Fruit fly (Drosophila melanogaster): ENCODE data around the gene Rab18.

The Rab18 gene

dm6 chrX:5676855-5677254 is 5.2 kb upstream of the Rab18 start:
- TF ChIP-seq pan (optimal IDR thresholded peaks at IDR 0.05) (no peak), EcR (GFP tag; optimal IDR thresholded peaks at IDR 0.05) (no peak), psq (optimal IDR thresholded peaks at IDR 0.05) (no peak), CG8478 (optimal IDR thresholded peaks at IDR 0.05) (no peak), Dll (optimal IDR thresholded peaks at IDR 0.05) (no peak), usp (GFP tag; optimal IDR thresholded peaks at IDR 0.05) (no peak)

DNA sequence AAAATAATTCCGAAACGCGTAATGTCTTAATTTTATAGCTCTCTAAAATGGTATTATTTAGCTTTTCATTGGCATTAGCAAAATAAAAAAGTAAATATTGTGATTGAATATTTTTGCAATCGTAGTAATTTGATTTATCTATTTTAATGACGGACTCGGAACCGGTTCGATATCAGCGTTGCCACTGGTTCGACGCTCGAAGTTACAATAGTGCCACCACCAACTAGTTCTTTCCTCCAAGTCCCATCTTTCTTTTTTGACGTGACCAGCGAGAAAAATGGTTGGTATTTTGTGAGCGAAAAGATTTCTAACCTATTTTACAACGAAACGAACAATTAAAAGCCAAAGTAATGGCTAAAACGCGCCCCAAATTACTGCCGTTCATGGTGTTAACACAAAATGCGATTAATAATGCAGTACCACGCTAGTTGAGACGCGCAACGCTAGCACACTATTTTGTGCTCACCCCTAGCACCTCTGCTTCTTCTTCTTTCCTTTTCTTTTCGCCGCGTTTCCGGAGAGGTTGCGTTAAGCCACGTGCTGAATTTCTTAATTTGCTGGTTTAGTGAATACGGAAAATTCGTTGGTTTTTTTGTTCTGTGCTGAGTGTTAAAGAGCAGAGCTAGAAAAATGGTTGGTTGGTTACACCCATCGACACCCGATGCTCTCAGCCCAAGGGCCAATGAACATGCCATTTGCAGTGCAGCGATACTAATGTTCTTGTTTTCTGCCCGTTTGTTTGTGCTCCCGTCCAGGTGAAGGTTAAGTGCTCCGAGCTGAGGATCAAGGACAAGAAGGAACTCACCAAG is 835 bp upstream of the Rab18 start, which contains the start of gene RpL35:
Gene RpL35 (plus strand): TSS at position 159 of the 809 bp plus-strand sequence.
- no peak for TF ChIP-seq psq (optimal IDR thresholded peaks at IDR 0.05)
- TF ChIP-seq EcR (GFP tag; optimal IDR thresholded peaks at IDR 0.05), result no peak
- TF ChIP-seq pan (optimal IDR thresholded peaks at IDR 0.05), result no peak
- no peak for TF ChIP-seq CG8478 (optimal IDR thresholded peaks at IDR 0.05)
- TF ChIP-seq usp (GFP tag; optimal IDR thresholded peaks at IDR 0.05), result no peak
- TF ChIP-seq Dll (optimal IDR thresholded peaks at IDR 0.05), result no peak

dm6 chrX:5665902-5666301 is 5.7 kb downstream of the Rab18 start, which contains the start of the genes Sirt4 and CG4119:
TSS of gene Sirt4 (minus strand) at chrX:5665940.
TSS of gene CG4119 (plus strand) at chrX:5666052.
- TF ChIP-seq usp (GFP tag; optimal IDR thresholded peaks at IDR 0.05) (no peak), pan (optimal IDR thresholded peaks at IDR 0.05) (no peak), CG8478 (optimal IDR thresholded peaks at IDR 0.05) (no peak), Dll (optimal IDR thresholded peaks at IDR 0.05) (no peak), psq (optimal IDR thresholded peaks at IDR 0.05) (no peak), EcR (GFP tag; optimal IDR thresholded peaks at IDR 0.05) (no peak)

DNA sequence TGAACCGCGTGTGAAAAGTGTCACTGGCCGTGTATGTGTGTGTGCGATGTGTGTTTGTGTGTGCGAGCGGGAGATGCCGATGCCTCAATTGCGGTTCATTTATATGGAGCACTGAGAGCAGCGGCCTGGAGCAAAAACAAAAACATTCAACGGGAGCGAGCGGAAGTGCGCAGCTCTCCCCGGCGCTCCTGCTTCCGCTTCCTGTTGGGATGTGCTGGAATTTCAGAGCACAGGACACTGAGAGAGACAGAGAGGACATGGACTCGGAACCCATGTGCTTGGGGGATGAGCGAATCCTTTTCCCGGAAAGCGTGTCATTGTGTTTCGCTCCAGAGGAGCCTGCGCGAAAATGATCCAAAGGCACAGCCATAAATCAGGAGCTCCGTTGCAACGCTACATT is 7.4 kb downstream of the Rab18 start:
- TF ChIP-seq usp (GFP tag; optimal IDR thresholded peaks at IDR 0.05), result no peak
- TF ChIP-seq pan (optimal IDR thresholded peaks at IDR 0.05), result no peak
- no peak for TF ChIP-seq Dll (optimal IDR thresholded peaks at IDR 0.05)
- TF ChIP-seq CG8478 (optimal IDR thresholded peaks at IDR 0.05), result no peak
- no peak for TF ChIP-seq psq (optimal IDR thresholded peaks at IDR 0.05)
- no peak for TF ChIP-seq EcR (GFP tag; optimal IDR thresholded peaks at IDR 0.05)

- TF ChIP-seq psq (optimal IDR thresholded peaks at IDR 0.05) (no peak), usp (GFP tag; optimal IDR thresholded peaks at IDR 0.05) (no peak), EcR (GFP tag; optimal IDR thresholded peaks at IDR 0.05) (no peak), Dll (optimal IDR thresholded peaks at IDR 0.05) (no peak), CG8478 (optimal IDR thresholded peaks at IDR 0.05) (no peak), pan (optimal IDR thresholded peaks at IDR 0.05) (no peak)
Observed at dm6 chrX:5662761-5663160, 8.9 kb downstream of the Rab18 start, which contains the start of gene OtopLc. TSS of gene OtopLc (minus strand) at chrX:5662861.

- no peak for TF ChIP-seq psq (optimal IDR thresholded peaks at IDR 0.05)
- no peak for TF ChIP-seq EcR (GFP tag; optimal IDR thresholded peaks at IDR 0.05)
- TF ChIP-seq usp (GFP tag; optimal IDR thresholded peaks at IDR 0.05), result no peak
- no peak for TF ChIP-seq CG8478 (optimal IDR thresholded peaks at IDR 0.05)
- TF ChIP-seq pan (optimal IDR thresholded peaks at IDR 0.05), result no peak
- no peak for TF ChIP-seq Dll (optimal IDR thresholded peaks at IDR 0.05)
Observed at dm6 chrX:5661971-5662370, 9.6 kb downstream of the Rab18 start.

DNA sequence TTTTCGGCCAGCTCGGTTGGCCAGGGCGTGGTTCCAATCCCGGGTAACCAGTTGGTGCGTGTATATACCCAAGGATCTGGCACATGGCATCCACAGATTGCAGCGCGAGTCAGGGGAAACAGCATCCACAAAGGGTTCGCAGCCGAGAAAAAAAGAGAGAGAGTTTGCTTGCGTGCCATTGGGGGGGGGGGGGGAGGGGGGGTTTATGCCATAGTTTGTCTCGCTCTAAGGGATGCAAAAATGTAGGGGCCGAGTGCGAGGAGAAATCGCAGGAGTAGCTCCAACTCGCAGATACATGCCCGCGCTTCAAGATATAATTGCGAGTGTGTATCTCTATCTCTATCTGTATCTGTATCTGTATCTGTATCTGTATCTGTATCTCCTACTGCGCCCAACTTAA is 21.6 kb downstream of the Rab18 start:
- TF ChIP-seq psq (optimal IDR thresholded peaks at IDR 0.05) (no peak), CG8478 (optimal IDR thresholded peaks at IDR 0.05) (no peak), pan (optimal IDR thresholded peaks at IDR 0.05) (no peak), Dll (optimal IDR thresholded peaks at IDR 0.05) (no peak), usp (GFP tag; optimal IDR thresholded peaks at IDR 0.05) (no peak), EcR (GFP tag; optimal IDR thresholded peaks at IDR 0.05) (no peak)

DNA sequence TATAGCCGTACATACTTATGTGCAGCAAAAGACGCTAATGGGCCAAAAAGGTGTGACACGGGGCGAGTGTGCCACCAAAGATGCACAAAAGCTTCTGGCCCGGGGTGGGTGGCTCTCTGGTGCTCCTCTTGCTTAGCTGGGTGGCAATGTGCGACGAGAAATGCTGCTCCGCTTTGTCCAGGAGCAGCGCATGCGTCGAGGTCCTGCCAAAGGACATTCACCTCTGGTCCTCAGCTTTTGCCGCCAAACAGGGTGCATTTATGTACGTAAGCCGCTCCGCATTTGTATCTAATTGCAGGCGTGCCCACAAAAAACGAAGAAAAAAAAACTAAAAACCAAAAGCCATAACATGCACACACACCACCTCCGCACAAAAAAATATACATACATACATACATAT is 22.2 kb downstream of the Rab18 start:
- TF ChIP-seq EcR (GFP tag; optimal IDR thresholded peaks at IDR 0.05) (no peak), psq (optimal IDR thresholded peaks at IDR 0.05) (no peak), Dll (optimal IDR thresholded peaks at IDR 0.05) (no peak), usp (GFP tag; optimal IDR thresholded peaks at IDR 0.05) (no peak), CG8478 (optimal IDR thresholded peaks at IDR 0.05) (no peak), pan (optimal IDR thresholded peaks at IDR 0.05) (no peak)

- no peak for TF ChIP-seq pan (optimal IDR thresholded peaks at IDR 0.05)
- no peak for TF ChIP-seq CG8478 (optimal IDR thresholded peaks at IDR 0.05)
Observed at dm6 chrX:5648437-5648959, 23.1 kb downstream of the Rab18 start, which contains the start of gene OtopLa. TSS of gene OtopLa (minus strand) at chrX:5648487.

dm6 chrX:5646228-5646627 is 25.4 kb downstream of the Rab18 start:
- TF ChIP-seq EcR (GFP tag; optimal IDR thresholded peaks at IDR 0.05) (no peak), pan (optimal IDR thresholded peaks at IDR 0.05) (no peak), CG8478 (optimal IDR thresholded peaks at IDR 0.05) (no peak), usp (GFP tag; optimal IDR thresholded peaks at IDR 0.05) (no peak), Dll (optimal IDR thresholded peaks at IDR 0.05) (no peak), psq (optimal IDR thresholded peaks at IDR 0.05) (no peak)

DNA sequence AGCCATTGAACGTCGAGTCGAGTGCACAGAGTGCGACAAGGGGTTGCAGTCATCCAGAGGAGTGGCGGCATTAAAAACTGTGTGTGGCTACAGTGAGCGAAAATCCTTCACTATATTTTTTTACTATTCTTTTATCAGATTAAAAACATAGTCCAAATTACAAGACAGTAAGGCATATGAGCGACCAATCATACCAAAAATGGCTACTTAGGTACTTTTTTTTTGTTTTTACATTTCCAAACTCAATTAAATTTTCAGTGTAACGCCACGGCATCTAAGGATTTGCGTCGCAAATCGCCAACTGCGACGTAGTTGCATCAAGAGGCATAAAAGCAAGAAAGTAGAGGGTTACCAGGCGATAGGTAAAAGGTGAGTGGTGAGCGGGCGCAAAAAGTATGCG is 32.5 kb downstream of the Rab18 start:
- no peak for TF ChIP-seq psq (optimal IDR thresholded peaks at IDR 0.05)
- no peak for TF ChIP-seq usp (GFP tag; optimal IDR thresholded peaks at IDR 0.05)
- TF ChIP-seq pan (optimal IDR thresholded peaks at IDR 0.05), result no peak
- no peak for TF ChIP-seq EcR (GFP tag; optimal IDR thresholded peaks at IDR 0.05)
- TF ChIP-seq CG8478 (optimal IDR thresholded peaks at IDR 0.05), result no peak
- no peak for TF ChIP-seq Dll (optimal IDR thresholded peaks at IDR 0.05)

dm6 chrX:5638588-5638987 is 33.0 kb downstream of the Rab18 start:
- TF ChIP-seq Dll (optimal IDR thresholded peaks at IDR 0.05) (no peak), CG8478 (optimal IDR thresholded peaks at IDR 0.05) (no peak), psq (optimal IDR thresholded peaks at IDR 0.05) (no peak), usp (GFP tag; optimal IDR thresholded peaks at IDR 0.05) (no peak), pan (optimal IDR thresholded peaks at IDR 0.05) (no peak), EcR (GFP tag; optimal IDR thresholded peaks at IDR 0.05) (no peak)
